Worm (Caenorhabditis elegans) whole organism, L4/young adult: ENCODE results near the gene cnt-2.

Experiments used
- W03F9.2 ChIP-seq: fragments of 150-350 bp; optimal IDR thresholded peaks from 2 replicates; lab custom pipeline; 2014; ENCODE audit warnings: missing biosample characterization, missing genetic modification characterization
- dao-5 ChIP-seq: sonication (generic microtip); optimal IDR thresholded peaks from 2 replicates; lab custom pipeline; 2016; ENCODE audit warnings: missing genotype, missing genetic modification characterization, moderate library complexity, missing compliant biosample characterization
- him-1 ChIP-seq: sonication (generic microtip); optimal IDR thresholded peaks from 2 replicates; lab custom pipeline; 2016; ENCODE audit warnings: missing genotype, missing genetic modification reagents, missing genetic modification characterization, missing compliant biosample characterization

ce11 chrIII:10621208-10621607, 33.6 kb upstream of the cnt-2 start, which contains the start of the genes lron-10 and hpr-9:
- TF ChIP-seq W03F9.2 (tag; lab: Kevin White, UChicago), result peak; percentile 78
- TF ChIP-seq him-1 (tag; lab: Kevin White, UChicago), result peak; percentile 78
- no peak for TF ChIP-seq dao-5
